Fruit fly (Drosophila melanogaster) S2 (cell line): Measurements from ENCODE around the gene Ugt316A1.

Experiments used
- CG8478 ChIP-seq: fragments of >200 bp; optimal IDR thresholded peaks from 2 replicates; lab custom pipeline; 2018
- CTCF ChIP-seq, 2 experiments: fragments of >200 bp; optimal IDR thresholded peaks; 2 replicates each; lab custom pipeline; 2018

- TF ChIP-seq CG8478 (lab: Kevin White, UChicago) (no peak), CTCF (optimal IDR thresholded peaks at IDR 0.05; lab: Kevin White, UChicago) (no peak)
These were observed 21.5 kb downstream of the Ugt316A1 start for dm6 chr3L:19041161-19041560.
